Worm (Caenorhabditis elegans): ENCODE measurements around the gene odr-3.

ce11 chrV:13297220-13297619, 47.9 kb upstream of the odr-3 start, which contains the start of gene C26E1.1:
- TF ChIP-seq elt-2 (tag; optimal IDR thresholded peaks at IDR 0.05), result no peak
- TF ChIP-seq pqm-1 (tag; optimal IDR thresholded peaks at IDR 0.05), result no peak
- TF ChIP-seq aly-2 (tag; optimal IDR thresholded peaks at IDR 0.05), result no peak
- no peak for TF ChIP-seq nhr-76 (tag; optimal IDR thresholded peaks at IDR 0.05)

Measured in whole organism, L3 larva.